Fruit fly (Drosophila melanogaster) whole organism, prepupa: ENCODE data around the gene lectin-24Db.

Source experiments
- Blimp-1 ChIP-seq: fragments of 200-800 bp; sonication (Bioruptor generic); optimal IDR thresholded peaks from 3 replicates; lab custom pipeline; 2017; ENCODE audit warnings: missing biosample characterization, missing genetic modification characterization, mild to moderate bottlenecking, moderate library complexity, missing genetic modification reagents
- CG10631 ChIP-seq: fragments of 200-800 bp; sonication (Bioruptor generic); optimal IDR thresholded peaks from 2 replicates; lab custom pipeline; 2016; ENCODE audit warnings: missing biosample characterization, missing genetic modification characterization
- CG10669 ChIP-seq: fragments of 200-800 bp; sonication (Bioruptor generic); optimal IDR thresholded peaks from 3 replicates; lab custom pipeline; 2018; ENCODE audit warnings: missing biosample characterization, mild to moderate bottlenecking, missing genetic modification characterization, moderate library complexity
- CG11294 ChIP-seq: fragments of 200-800 bp; sonication (Bioruptor generic); IDR thresholded peaks from 2 replicates; pipeline ENCODE4 v1.3.6; 2022; ENCODE audit warnings: missing biosample characterization, missing genetic modification characterization
- CG15336 ChIP-seq: fragments of 200-800 bp; sonication (Bioruptor generic); IDR thresholded peaks from 2 replicates; pipeline ENCODE4 v1.3.6; 2022; ENCODE audit warnings: missing biosample characterization, missing genetic modification characterization
- CG16779 ChIP-seq: fragments of 200-800 bp; sonication (Bioruptor generic); optimal IDR thresholded peaks from 3 replicates; lab custom pipeline; 2017; ENCODE audit warnings: missing biosample characterization, mild to moderate bottlenecking, missing genetic modification characterization
- CG3032 ChIP-seq: fragments of 200-800 bp; optimal IDR thresholded peaks from 2 replicates; lab custom pipeline; 2019; ENCODE audit warnings: missing biosample characterization, mild to moderate bottlenecking, missing genetic modification characterization, moderate library complexity
- CG31627 ChIP-seq: fragments of 200-800 bp; sonication (Bioruptor generic); optimal IDR thresholded peaks from 3 replicates; lab custom pipeline; 2016; ENCODE audit warnings: missing biosample characterization, missing genetic modification characterization
- CG32006 ChIP-seq: fragments of 200-800 bp; sonication (Bioruptor generic); optimal IDR thresholded peaks from 3 replicates; lab custom pipeline; 2017; ENCODE audit warnings: missing biosample characterization, mild to moderate bottlenecking, missing genetic modification characterization
- CG34406 ChIP-seq: fragments of 200-800 bp; sonication (Bioruptor generic); optimal IDR thresholded peaks from 3 replicates; lab custom pipeline; 2016; ENCODE audit warnings: missing biosample characterization, missing genetic modification characterization
- CG3919 ChIP-seq: fragments of 200-800 bp; sonication (Bioruptor generic); optimal IDR thresholded peaks from 3 replicates; lab custom pipeline; 2016; ENCODE audit warnings: missing biosample characterization, missing genetic modification characterization
- CG4318 ChIP-seq: fragments of 200-800 bp; sonication (Bioruptor generic); optimal IDR thresholded peaks from 3 replicates; lab custom pipeline; 2017; ENCODE audit warnings: missing biosample characterization, mild to moderate bottlenecking, missing genetic modification characterization
- CG6276 ChIP-seq: fragments of 200-800 bp; sonication (Bioruptor generic); optimal IDR thresholded peaks from 2 replicates; lab custom pipeline; 2017; ENCODE audit warnings: missing biosample characterization, mild to moderate bottlenecking, missing genetic modification characterization
- CG6792 ChIP-seq: fragments of 200-800 bp; sonication (Bioruptor generic); optimal IDR thresholded peaks from 3 replicates; lab custom pipeline; 2016; ENCODE audit warnings: missing biosample characterization, missing genetic modification characterization
- CG6808 ChIP-seq: fragments of 200-800 bp; sonication (Bioruptor generic); optimal IDR thresholded peaks from 3 replicates; lab custom pipeline; 2017; ENCODE audit warnings: missing biosample characterization, missing genetic modification characterization, mild to moderate bottlenecking, moderate library complexity, missing genetic modification reagents
- CG7368 ChIP-seq: fragments of 200-800 bp; sonication (Bioruptor generic); optimal IDR thresholded peaks from 3 replicates; lab custom pipeline; 2016; ENCODE audit warnings: missing biosample characterization, missing genetic modification characterization
- CG8319 ChIP-seq: fragments of 200-800 bp; sonication (Bioruptor generic); optimal IDR thresholded peaks from 3 replicates; lab custom pipeline; 2016; ENCODE audit warnings: missing biosample characterization, missing genetic modification characterization
- CG8632 ChIP-seq: fragments of 200-800 bp; sonication (Bioruptor generic); optimal IDR thresholded peaks from 3 replicates; lab custom pipeline; 2016; ENCODE audit warnings: missing biosample characterization, missing genetic modification characterization
- CG9139 ChIP-seq: fragments of 200-800 bp; sonication (Bioruptor generic); optimal IDR thresholded peaks from 3 replicates; lab custom pipeline; 2017; ENCODE audit warnings: missing biosample characterization, mild to moderate bottlenecking, missing genetic modification characterization
- Eip75B ChIP-seq: fragments of 200-800 bp; sonication (Bioruptor generic); optimal IDR thresholded peaks from 3 replicates; lab custom pipeline; 2016; ENCODE audit warnings: missing biosample characterization, missing genetic modification characterization
- Eip78C ChIP-seq: fragments of 200-800 bp; sonication (Bioruptor generic); peaks from one replicate; lab custom pipeline; 2016; ENCODE audit warnings: missing biosample characterization, missing genetic modification characterization
- Eip93F ChIP-seq: fragments of 200-800 bp; sonication (Bioruptor generic); optimal IDR thresholded peaks from 2 replicates; lab custom pipeline; 2016; ENCODE audit warnings: missing biosample characterization, mild to moderate bottlenecking, missing genetic modification characterization
- Ets21C ChIP-seq: fragments of 200-800 bp; sonication (Bioruptor generic); optimal IDR thresholded peaks from 3 replicates; lab custom pipeline; 2016; ENCODE audit warnings: missing biosample characterization, missing genetic modification characterization
- Hr39 ChIP-seq: fragments of 200-800 bp; sonication (Bioruptor generic); optimal IDR thresholded peaks from 2 replicates; lab custom pipeline; 2016; ENCODE audit warnings: missing biosample characterization, missing genetic modification characterization
- Hr4 ChIP-seq: fragments of 200-800 bp; sonication (Bioruptor generic); optimal IDR thresholded peaks from 3 replicates; lab custom pipeline; 2016; ENCODE audit warnings: missing biosample characterization, missing genetic modification characterization
- Lpt ChIP-seq: fragments of 200-800 bp; sonication (Bioruptor generic); optimal IDR thresholded peaks from 3 replicates; lab custom pipeline; 2016; ENCODE audit warnings: missing biosample characterization, missing genetic modification characterization
- Met ChIP-seq: fragments of 200-800 bp; sonication (Bioruptor generic); optimal IDR thresholded peaks from 3 replicates; lab custom pipeline; 2016; ENCODE audit warnings: missing biosample characterization, missing genetic modification characterization
- OdsH ChIP-seq: fragments of 200-800 bp; sonication (Bioruptor generic); optimal IDR thresholded peaks from 3 replicates; lab custom pipeline; 2016; ENCODE audit warnings: missing biosample characterization, missing genetic modification characterization
- Sox102F ChIP-seq: fragments of 200-800 bp; sonication (Bioruptor generic); optimal IDR thresholded peaks from 2 replicates; lab custom pipeline; 2016; ENCODE audit warnings: missing biosample characterization, mild to moderate bottlenecking, missing genetic modification characterization
- Sox14 ChIP-seq: fragments of 200-800 bp; sonication (Bioruptor generic); optimal IDR thresholded peaks from 3 replicates; lab custom pipeline; 2016; ENCODE audit warnings: missing biosample characterization, missing genetic modification characterization
- Sox15 ChIP-seq: fragments of 200-800 bp; sonication (Bioruptor generic); optimal IDR thresholded peaks from 3 replicates; lab custom pipeline; 2016; ENCODE audit warnings: missing biosample characterization, missing genetic modification characterization
- achi ChIP-seq: fragments of 200-800 bp; sonication (Bioruptor generic); optimal IDR thresholded peaks from 3 replicates; lab custom pipeline; 2016; ENCODE audit warnings: missing biosample characterization, missing genetic modification characterization
- acj6 ChIP-seq: fragments of 200-800 bp; sonication (Bioruptor generic); optimal IDR thresholded peaks from 3 replicates; lab custom pipeline; 2016; ENCODE audit warnings: missing biosample characterization, missing genetic modification characterization
- cyc ChIP-seq: fragments of 200-800 bp; sonication (Bioruptor generic); optimal IDR thresholded peaks from 3 replicates; lab custom pipeline; 2016; ENCODE audit warnings: missing biosample characterization, missing genetic modification characterization
- dac ChIP-seq: fragments of 200-800 bp; sonication (Bioruptor generic); optimal IDR thresholded peaks from 2 replicates; lab custom pipeline; 2017; ENCODE audit warnings: missing biosample characterization, mild to moderate bottlenecking, missing genetic modification characterization
- dsx ChIP-seq: fragments of 200-800 bp; optimal IDR thresholded peaks from 3 replicates; lab custom pipeline; 2019; ENCODE audit warnings: missing biosample characterization, mild to moderate bottlenecking, missing genetic modification characterization, moderate library complexity; ENCODE audit not compliant: poor library complexity, severe bottlenecking
- eg ChIP-seq: fragments of 200-800 bp; sonication (Bioruptor generic); IDR thresholded peaks from 3 replicates; pipeline ENCODE4 v1.3.6; 2022; ENCODE audit warnings: missing biosample characterization, missing genetic modification characterization
- esn ChIP-seq: fragments of 200-800 bp; sonication (Bioruptor generic); optimal IDR thresholded peaks from 2 replicates; lab custom pipeline; 2016; ENCODE audit warnings: missing biosample characterization, mild to moderate bottlenecking, missing genetic modification characterization, moderate library complexity
- fd59A ChIP-seq: fragments of 200-800 bp; sonication (Bioruptor generic); optimal IDR thresholded peaks from 2 replicates; lab custom pipeline; 2017; ENCODE audit warnings: missing biosample characterization, mild to moderate bottlenecking, missing genetic modification characterization, missing genetic modification reagents
- fd85E ChIP-seq: fragments of 200-800 bp; sonication (Bioruptor generic); optimal IDR thresholded peaks from 3 replicates; lab custom pipeline; 2016; ENCODE audit warnings: missing biosample characterization, missing genetic modification characterization
- fkh ChIP-seq: fragments of 200-800 bp; sonication (Bioruptor generic); optimal IDR thresholded peaks from 3 replicates; lab custom pipeline; 2017; ENCODE audit warnings: missing biosample characterization, mild to moderate bottlenecking, missing genetic modification characterization, moderate library complexity
- lz ChIP-seq: fragments of 200-800 bp; sonication (Bioruptor generic); optimal IDR thresholded peaks from 3 replicates; lab custom pipeline; 2016; ENCODE audit warnings: missing biosample characterization, missing genetic modification characterization
- net ChIP-seq: fragments of 200-800 bp; sonication (Bioruptor generic); optimal IDR thresholded peaks from 3 replicates; lab custom pipeline; 2016; ENCODE audit warnings: missing biosample characterization, missing genetic modification characterization
- pdm3 ChIP-seq: fragments of 200-800 bp; sonication (Bioruptor generic); optimal IDR thresholded peaks from 3 replicates; lab custom pipeline; 2016; ENCODE audit warnings: missing biosample characterization, missing genetic modification characterization
- spab ChIP-seq: fragments of 200-800 bp; sonication (Bioruptor generic); optimal IDR thresholded peaks from 2 replicates; lab custom pipeline; 2017; ENCODE audit warnings: missing biosample characterization, mild to moderate bottlenecking, missing genetic modification characterization, missing genetic modification reagents
- ss ChIP-seq, 2 experiments: fragments of 200-800 bp; sonication (Bioruptor generic); optimal IDR thresholded peaks; 2 replicates in 1 of 2; 3 replicates in 1 of 2; lab custom pipeline; 2017 to 2018; ENCODE audit warnings: mild to moderate bottlenecking in 2 of 2, missing biosample characterization in 2 of 2, missing genetic modification characterization in 2 of 2, moderate library complexity in 1 of 2
- svp ChIP-seq: fragments of 200-800 bp; sonication (Bioruptor generic); peaks from one replicate; lab custom pipeline; 2016; ENCODE audit warnings: missing biosample characterization, missing genetic modification characterization
- topi ChIP-seq: fragments of 200-800 bp; sonication (Bioruptor generic); optimal IDR thresholded peaks from 3 replicates; lab custom pipeline; 2016; ENCODE audit warnings: missing biosample characterization, missing genetic modification characterization
- vri ChIP-seq: fragments of 200-800 bp; sonication (Bioruptor generic); optimal IDR thresholded peaks from 3 replicates; lab custom pipeline; 2016; ENCODE audit warnings: missing biosample characterization, mild to moderate bottlenecking, missing genetic modification characterization

lectin-24Db gene

DNA sequence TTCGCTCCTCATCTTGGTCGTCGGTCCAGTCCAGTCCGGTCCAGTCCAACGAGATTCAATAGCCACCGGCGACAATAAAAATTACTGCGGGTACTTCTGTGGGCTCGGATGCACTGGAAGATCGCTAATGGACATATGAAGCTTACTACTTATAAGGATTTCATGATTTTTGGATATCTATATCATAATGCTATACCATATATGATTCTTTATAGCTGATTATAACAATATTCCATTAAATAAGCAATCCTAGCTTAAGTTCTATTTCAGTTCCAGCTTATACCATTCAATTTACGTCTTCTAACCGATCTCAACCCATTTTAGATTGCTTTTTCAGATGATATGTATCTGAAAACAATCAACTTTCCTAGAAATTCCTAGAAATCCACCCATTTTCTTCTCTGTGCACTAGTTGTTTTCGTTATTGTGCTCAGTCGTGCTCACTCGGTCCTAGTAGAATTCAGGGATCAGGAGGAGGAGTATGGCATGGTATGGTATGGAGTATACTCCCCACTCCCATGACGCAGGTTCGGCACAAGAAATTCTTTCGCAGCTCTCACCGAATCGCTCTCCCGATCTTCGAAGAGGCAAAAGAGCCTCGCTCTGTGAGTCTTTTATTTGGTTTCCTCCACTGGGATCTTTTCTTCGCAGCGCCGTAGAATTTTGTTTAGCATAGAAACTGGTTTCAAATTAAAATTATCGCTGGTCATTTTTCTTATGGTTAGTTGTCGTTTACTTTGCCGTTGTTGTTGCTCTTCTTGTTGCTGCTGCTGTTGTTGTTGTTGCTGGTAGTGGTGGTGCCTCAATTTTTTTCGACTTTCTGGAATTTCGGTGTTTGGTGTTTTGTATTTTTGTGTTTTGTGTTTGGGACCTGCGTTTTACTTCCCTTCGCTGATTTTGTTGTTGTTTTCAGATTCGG lies 34.3 kb downstream of the lectin-24Db start:
- peak; percentile 96 for TF ChIP-seq CG6808 (GFP tag; lab: Kevin White, UChicago)
- peak; percentile 97 for TF ChIP-seq spab (GFP tag; lab: Kevin White, UChicago)
- TF ChIP-seq topi, result peak; percentile 63
- no peak for TF ChIP-seq Eip93F (GFP tag; lab: Kevin White, UChicago)
- TF ChIP-seq OdsH, result peak; percentile 92
- peak; percentile 64 to 80 for TF ChIP-seq ss (GFP tag; optimal IDR thresholded peaks at IDR 0.05; lab: Kevin White, UChicago)
- peak; percentile 59 for TF ChIP-seq Sox15
- peak; percentile 90 for TF ChIP-seq Met
- TF ChIP-seq Ets21C (GFP tag; lab: Kevin White, UChicago), result peak; percentile 61
- peak; percentile 87 for TF ChIP-seq dac (GFP tag; lab: Kevin White, UChicago)
- TF ChIP-seq CG3032 (tag; lab: Kevin White, UChicago), result peak; percentile 96
- TF ChIP-seq CG10631 (GFP tag; lab: Kevin White, UChicago), result peak; percentile 96
- peak; percentile 67 for TF ChIP-seq cyc (GFP tag; lab: Kevin White, UChicago)
- no peak for TF ChIP-seq fkh
- TF ChIP-seq dsx (GFP tag; lab: Kevin White, UChicago), result peak; percentile 70
- peak; percentile 89 for TF ChIP-seq pdm3 (GFP tag; lab: Kevin White, UChicago)
- peak; percentile 84 for TF ChIP-seq lz (GFP tag; lab: Kevin White, UChicago)
- peak; percentile 90 for TF ChIP-seq CG6276 (GFP tag; lab: Kevin White, UChicago)
- TF ChIP-seq fd85E, result peak; percentile 51
- TF ChIP-seq CG9139 (GFP tag; lab: Kevin White, UChicago), result peak; percentile 40
- peak; percentile 51 for TF ChIP-seq Blimp-1 (GFP tag; lab: Kevin White, UChicago)
- TF ChIP-seq CG7368, result peak; percentile 81
- TF ChIP-seq Hr4 (GFP tag; lab: Kevin White, UChicago), result peak; percentile 83
- peak; percentile 85 for TF ChIP-seq CG15336 (GFP tag; lab: Robert Waterston, UW)
- TF ChIP-seq CG3919 (GFP tag; lab: Kevin White, UChicago), result peak; percentile 78
- TF ChIP-seq net, result peak; percentile 71
- peak; percentile 57 for TF ChIP-seq vri
- peak; percentile 59 for TF ChIP-seq Sox102F
- peak; percentile 65 for TF ChIP-seq CG8632
- TF ChIP-seq acj6, result peak; percentile 79
- TF ChIP-seq CG10669, result peak; percentile 94
- TF ChIP-seq CG8319, result peak; percentile 82
- TF ChIP-seq Hr39 (GFP tag; lab: Kevin White, UChicago), result peak; percentile 73
- TF ChIP-seq Lpt (GFP tag; lab: Kevin White, UChicago), result peak; percentile 78
- TF ChIP-seq CG4318 (GFP tag; lab: Kevin White, UChicago), result peak; percentile 81
- peak; percentile 93 for TF ChIP-seq Sox14 (GFP tag; lab: Kevin White, UChicago)
- peak; percentile 96 for TF ChIP-seq Eip78C (GFP tag; lab: Kevin White, UChicago)
- TF ChIP-seq eg (GFP tag; lab: Robert Waterston, UW), result peak; percentile 66; the same call in 2 of the 3 replicates
- TF ChIP-seq CG32006, result peak; percentile 91
- TF ChIP-seq CG6792 (GFP tag; lab: Kevin White, UChicago), result peak; percentile 85
- TF ChIP-seq esn (GFP tag; lab: Kevin White, UChicago), result peak; percentile 84
- TF ChIP-seq achi (GFP tag; lab: Kevin White, UChicago), result peak; percentile 83
- TF ChIP-seq CG34406 (GFP tag; lab: Kevin White, UChicago), result peak; percentile 49
- peak; percentile 74 for TF ChIP-seq CG31627 (GFP tag; lab: Kevin White, UChicago)
- peak; percentile 55; the same call in 1 of the 2 replicates for TF ChIP-seq CG11294 (GFP tag; lab: Robert Waterston, UW)
- TF ChIP-seq svp, result peak; percentile 90
- peak; percentile 73 for TF ChIP-seq CG16779 (tag; lab: Kevin White, UChicago)
- peak; percentile 94 for TF ChIP-seq fd59A (GFP tag; lab: Kevin White, UChicago)
- peak; percentile 87 for TF ChIP-seq Eip75B
